Fruit fly (Drosophila melanogaster) whole organism, prepupa: ENCODE data around the gene CG18599.
A peak's percentile ranks its signal among the peaks of the same experiment; 100 is the strongest.

Experiments
- CG10631 ChIP-seq: fragments of 200-800 bp; sonication (Bioruptor generic); optimal IDR thresholded peaks from 2 replicates; lab custom pipeline; 2016; ENCODE audit warnings: missing biosample characterization, missing genetic modification characterization
- CG10669 ChIP-seq: fragments of 200-800 bp; sonication (Bioruptor generic); optimal IDR thresholded peaks from 3 replicates; lab custom pipeline; 2018; ENCODE audit warnings: missing biosample characterization, mild to moderate bottlenecking, missing genetic modification characterization, moderate library complexity
- CG11294 ChIP-seq: fragments of 200-800 bp; sonication (Bioruptor generic); IDR thresholded peaks from 2 replicates; pipeline ENCODE4 v1.3.6; 2022; ENCODE audit warnings: missing biosample characterization, missing genetic modification characterization
- CG11762 ChIP-seq: fragments of 200-800 bp; sonication (Bioruptor generic); optimal IDR thresholded peaks from 3 replicates; lab custom pipeline; 2016; ENCODE audit warnings: missing biosample characterization, missing genetic modification characterization; ENCODE audit not compliant: insufficient read depth
- CG11902 ChIP-seq: fragments of 200-800 bp; sonication (Bioruptor generic); optimal IDR thresholded peaks from 3 replicates; lab custom pipeline; 2016; ENCODE audit warnings: missing biosample characterization, missing genetic modification characterization
- CG15336 ChIP-seq: fragments of 200-800 bp; sonication (Bioruptor generic); IDR thresholded peaks from 2 replicates; pipeline ENCODE4 v1.3.6; 2022; ENCODE audit warnings: missing biosample characterization, missing genetic modification characterization
- CG16779 ChIP-seq: fragments of 200-800 bp; sonication (Bioruptor generic); optimal IDR thresholded peaks from 3 replicates; lab custom pipeline; 2017; ENCODE audit warnings: missing biosample characterization, mild to moderate bottlenecking, missing genetic modification characterization
- CG3032 ChIP-seq: fragments of 200-800 bp; optimal IDR thresholded peaks from 2 replicates; lab custom pipeline; 2019; ENCODE audit warnings: missing biosample characterization, mild to moderate bottlenecking, missing genetic modification characterization, moderate library complexity
- CG31627 ChIP-seq: fragments of 200-800 bp; sonication (Bioruptor generic); optimal IDR thresholded peaks from 3 replicates; lab custom pipeline; 2016; ENCODE audit warnings: missing biosample characterization, missing genetic modification characterization
- CG32006 ChIP-seq: fragments of 200-800 bp; sonication (Bioruptor generic); optimal IDR thresholded peaks from 3 replicates; lab custom pipeline; 2017; ENCODE audit warnings: missing biosample characterization, mild to moderate bottlenecking, missing genetic modification characterization
- CG34406 ChIP-seq: fragments of 200-800 bp; sonication (Bioruptor generic); optimal IDR thresholded peaks from 3 replicates; lab custom pipeline; 2016; ENCODE audit warnings: missing biosample characterization, missing genetic modification characterization
- CG3919 ChIP-seq: fragments of 200-800 bp; sonication (Bioruptor generic); optimal IDR thresholded peaks from 3 replicates; lab custom pipeline; 2016; ENCODE audit warnings: missing biosample characterization, missing genetic modification characterization
- CG6163 ChIP-seq: fragments of 200-800 bp; sonication (Bioruptor generic); IDR thresholded peaks from 3 replicates; pipeline ENCODE4 v1.3.6; 2022; ENCODE audit warnings: missing biosample characterization, missing genetic modification characterization
- CG6808 ChIP-seq: fragments of 200-800 bp; sonication (Bioruptor generic); optimal IDR thresholded peaks from 3 replicates; lab custom pipeline; 2017; ENCODE audit warnings: missing biosample characterization, missing genetic modification characterization, mild to moderate bottlenecking, moderate library complexity, missing genetic modification reagents
- CG6854 ChIP-seq: fragments of 200-800 bp; sonication (Bioruptor generic); optimal IDR thresholded peaks from 2 replicates; lab custom pipeline; 2017; ENCODE audit warnings: missing biosample characterization, mild to moderate bottlenecking, missing genetic modification characterization
- CG7368 ChIP-seq: fragments of 200-800 bp; sonication (Bioruptor generic); optimal IDR thresholded peaks from 3 replicates; lab custom pipeline; 2016; ENCODE audit warnings: missing biosample characterization, missing genetic modification characterization
- CG8119 ChIP-seq: fragments of 200-800 bp; sonication (Bioruptor generic); IDR thresholded peaks from 3 replicates; pipeline ENCODE4 v1.3.6; 2022; ENCODE audit warnings: missing biosample characterization, missing genetic modification characterization
- CG8632 ChIP-seq: fragments of 200-800 bp; sonication (Bioruptor generic); optimal IDR thresholded peaks from 3 replicates; lab custom pipeline; 2016; ENCODE audit warnings: missing biosample characterization, missing genetic modification characterization
- CG9139 ChIP-seq: fragments of 200-800 bp; sonication (Bioruptor generic); optimal IDR thresholded peaks from 3 replicates; lab custom pipeline; 2017; ENCODE audit warnings: missing biosample characterization, mild to moderate bottlenecking, missing genetic modification characterization
- Eip75B ChIP-seq: fragments of 200-800 bp; sonication (Bioruptor generic); optimal IDR thresholded peaks from 3 replicates; lab custom pipeline; 2016; ENCODE audit warnings: missing biosample characterization, missing genetic modification characterization
- Eip78C ChIP-seq: fragments of 200-800 bp; sonication (Bioruptor generic); peaks from one replicate; lab custom pipeline; 2016; ENCODE audit warnings: missing biosample characterization, missing genetic modification characterization
- Eip93F ChIP-seq: fragments of 200-800 bp; sonication (Bioruptor generic); optimal IDR thresholded peaks from 2 replicates; lab custom pipeline; 2016; ENCODE audit warnings: missing biosample characterization, mild to moderate bottlenecking, missing genetic modification characterization
- Ets21C ChIP-seq: fragments of 200-800 bp; sonication (Bioruptor generic); optimal IDR thresholded peaks from 3 replicates; lab custom pipeline; 2016; ENCODE audit warnings: missing biosample characterization, missing genetic modification characterization
- Ets96B ChIP-seq: fragments of 200-800 bp; optimal IDR thresholded peaks from 2 replicates; lab custom pipeline; 2019; ENCODE audit warnings: missing biosample characterization, mild to moderate bottlenecking, missing genetic modification characterization, moderate library complexity
- Hr38 ChIP-seq: sonication (Bioruptor generic); optimal IDR thresholded peaks from 2 replicates; lab custom pipeline; 2016; ENCODE audit warnings: missing biosample characterization, missing genetic modification characterization
- Hr39 ChIP-seq: fragments of 200-800 bp; sonication (Bioruptor generic); optimal IDR thresholded peaks from 2 replicates; lab custom pipeline; 2016; ENCODE audit warnings: missing biosample characterization, missing genetic modification characterization
- Hr4 ChIP-seq: fragments of 200-800 bp; sonication (Bioruptor generic); optimal IDR thresholded peaks from 3 replicates; lab custom pipeline; 2016; ENCODE audit warnings: missing biosample characterization, missing genetic modification characterization
- Lpt ChIP-seq: fragments of 200-800 bp; sonication (Bioruptor generic); optimal IDR thresholded peaks from 3 replicates; lab custom pipeline; 2016; ENCODE audit warnings: missing biosample characterization, missing genetic modification characterization
- Met ChIP-seq: fragments of 200-800 bp; sonication (Bioruptor generic); optimal IDR thresholded peaks from 3 replicates; lab custom pipeline; 2016; ENCODE audit warnings: missing biosample characterization, missing genetic modification characterization
- OdsH ChIP-seq: fragments of 200-800 bp; sonication (Bioruptor generic); optimal IDR thresholded peaks from 3 replicates; lab custom pipeline; 2016; ENCODE audit warnings: missing biosample characterization, missing genetic modification characterization
- Smox ChIP-seq: fragments of 200-800 bp; sonication (Bioruptor generic); optimal IDR thresholded peaks from 3 replicates; lab custom pipeline; 2016; ENCODE audit warnings: missing biosample characterization, missing genetic modification characterization
- Sox102F ChIP-seq: fragments of 200-800 bp; sonication (Bioruptor generic); optimal IDR thresholded peaks from 2 replicates; lab custom pipeline; 2016; ENCODE audit warnings: missing biosample characterization, mild to moderate bottlenecking, missing genetic modification characterization
- Sox14 ChIP-seq: fragments of 200-800 bp; sonication (Bioruptor generic); optimal IDR thresholded peaks from 3 replicates; lab custom pipeline; 2016; ENCODE audit warnings: missing biosample characterization, missing genetic modification characterization
- Sox15 ChIP-seq: fragments of 200-800 bp; sonication (Bioruptor generic); optimal IDR thresholded peaks from 3 replicates; lab custom pipeline; 2016; ENCODE audit warnings: missing biosample characterization, missing genetic modification characterization
- achi ChIP-seq: fragments of 200-800 bp; sonication (Bioruptor generic); optimal IDR thresholded peaks from 3 replicates; lab custom pipeline; 2016; ENCODE audit warnings: missing biosample characterization, missing genetic modification characterization
- acj6 ChIP-seq: fragments of 200-800 bp; sonication (Bioruptor generic); optimal IDR thresholded peaks from 3 replicates; lab custom pipeline; 2016; ENCODE audit warnings: missing biosample characterization, missing genetic modification characterization
- cyc ChIP-seq: fragments of 200-800 bp; sonication (Bioruptor generic); optimal IDR thresholded peaks from 3 replicates; lab custom pipeline; 2016; ENCODE audit warnings: missing biosample characterization, missing genetic modification characterization
- dac ChIP-seq: fragments of 200-800 bp; sonication (Bioruptor generic); optimal IDR thresholded peaks from 2 replicates; lab custom pipeline; 2017; ENCODE audit warnings: missing biosample characterization, mild to moderate bottlenecking, missing genetic modification characterization
- dsx ChIP-seq: fragments of 200-800 bp; optimal IDR thresholded peaks from 3 replicates; lab custom pipeline; 2019; ENCODE audit warnings: missing biosample characterization, mild to moderate bottlenecking, missing genetic modification characterization, moderate library complexity; ENCODE audit not compliant: poor library complexity, severe bottlenecking
- eg ChIP-seq: fragments of 200-800 bp; sonication (Bioruptor generic); IDR thresholded peaks from 3 replicates; pipeline ENCODE4 v1.3.6; 2022; ENCODE audit warnings: missing biosample characterization, missing genetic modification characterization
- esn ChIP-seq: fragments of 200-800 bp; sonication (Bioruptor generic); optimal IDR thresholded peaks from 2 replicates; lab custom pipeline; 2016; ENCODE audit warnings: missing biosample characterization, mild to moderate bottlenecking, missing genetic modification characterization, moderate library complexity
- fd59A ChIP-seq: fragments of 200-800 bp; sonication (Bioruptor generic); optimal IDR thresholded peaks from 2 replicates; lab custom pipeline; 2017; ENCODE audit warnings: missing biosample characterization, mild to moderate bottlenecking, missing genetic modification characterization, missing genetic modification reagents
- net ChIP-seq: fragments of 200-800 bp; sonication (Bioruptor generic); optimal IDR thresholded peaks from 3 replicates; lab custom pipeline; 2016; ENCODE audit warnings: missing biosample characterization, missing genetic modification characterization
- salr ChIP-seq, 2 experiments: fragments of 200-800 bp; sonication (Bioruptor generic); optimal IDR thresholded peaks; 3 replicates each; lab custom pipeline; 2016 to 2018; ENCODE audit warnings: missing biosample characterization in 2 of 2, missing genetic modification characterization in 2 of 2, mild to moderate bottlenecking in 1 of 2
- spab ChIP-seq: fragments of 200-800 bp; sonication (Bioruptor generic); optimal IDR thresholded peaks from 2 replicates; lab custom pipeline; 2017; ENCODE audit warnings: missing biosample characterization, mild to moderate bottlenecking, missing genetic modification characterization, missing genetic modification reagents
- ss ChIP-seq, 2 experiments: fragments of 200-800 bp; sonication (Bioruptor generic); optimal IDR thresholded peaks; 2 replicates in 1 of 2; 3 replicates in 1 of 2; lab custom pipeline; 2017 to 2018; ENCODE audit warnings: mild to moderate bottlenecking in 2 of 2, missing biosample characterization in 2 of 2, missing genetic modification characterization in 2 of 2, moderate library complexity in 1 of 2
- svp ChIP-seq: fragments of 200-800 bp; sonication (Bioruptor generic); peaks from one replicate; lab custom pipeline; 2016; ENCODE audit warnings: missing biosample characterization, missing genetic modification characterization
- topi ChIP-seq: fragments of 200-800 bp; sonication (Bioruptor generic); optimal IDR thresholded peaks from 3 replicates; lab custom pipeline; 2016; ENCODE audit warnings: missing biosample characterization, missing genetic modification characterization
- vri ChIP-seq: fragments of 200-800 bp; sonication (Bioruptor generic); optimal IDR thresholded peaks from 3 replicates; lab custom pipeline; 2016; ENCODE audit warnings: missing biosample characterization, mild to moderate bottlenecking, missing genetic modification characterization

CG18599 gene

DNA sequence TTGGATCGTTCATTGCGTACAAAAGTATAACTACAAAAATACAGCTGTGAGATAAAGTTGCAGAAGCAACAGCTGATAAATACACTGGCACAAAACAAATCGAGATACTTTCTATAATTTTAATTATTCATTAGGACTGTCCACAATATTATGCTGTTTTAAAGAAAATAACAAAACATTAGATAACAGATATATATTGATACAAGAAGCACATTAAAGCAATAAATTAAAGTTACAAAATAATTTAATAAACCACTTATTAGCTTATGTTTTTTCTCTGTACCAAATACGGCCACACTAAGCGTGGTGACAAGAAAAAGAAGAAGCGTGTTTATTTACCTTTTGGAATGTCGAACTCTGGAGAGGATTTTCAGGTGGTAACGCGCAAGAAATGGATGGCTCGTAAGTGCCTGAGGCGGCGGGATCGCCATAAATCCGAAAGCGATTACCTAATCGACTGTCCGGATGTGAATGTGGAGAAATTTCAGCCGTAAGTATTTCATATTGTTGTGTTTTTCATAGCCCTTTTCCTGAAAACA, 47.3 kb upstream of the CG18599 start, which contains the start of the genes CG7988 and CG7183 (continued):
- TF ChIP-seq CG6163 (peak; percentile 98), cyc (GFP tag; lab: Kevin White, UChicago) (peak; percentile 97), CG31627 (peak; percentile 99), CG32006 (peak; percentile 98), Lpt (GFP tag; lab: Kevin White, UChicago) (peak; percentile 92), Sox14 (GFP tag; lab: Kevin White, UChicago) (peak; percentile 98), CG10631 (GFP tag; lab: Kevin White, UChicago) (peak; percentile 99), Met (GFP tag; lab: Kevin White, UChicago) (peak; percentile 98), Hr38 (peak; percentile 60), Eip93F (peak; percentile 82), Hr39 (peak; percentile 98), Hr4 (peak; percentile 98)

DNA sequence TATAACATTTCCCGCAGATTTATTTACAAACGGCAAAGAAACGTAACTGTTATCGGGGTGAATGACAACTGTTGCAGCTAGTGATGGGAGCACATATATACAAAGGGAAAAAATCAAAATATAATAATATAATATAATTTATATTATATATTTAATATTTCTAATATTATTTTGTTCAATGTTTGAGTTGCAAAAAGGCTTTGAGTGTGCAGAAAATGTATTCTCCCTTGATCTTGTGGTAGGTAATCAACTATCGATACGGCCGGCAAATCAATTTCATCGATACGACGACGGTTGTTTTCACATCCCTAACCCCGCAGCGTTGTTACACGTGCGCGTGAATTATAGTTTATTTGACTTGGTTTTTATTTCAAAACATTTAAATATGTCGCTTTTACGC, 44.2 kb upstream of the CG18599 start, which contains the start of the genes mTerf5 and Non3:
Gene mTerf5 (minus strand): TSS at position 249 of the 400 bp plus-strand sequence.
Gene Non3 (plus strand): TSS at position 289 of the 400 bp plus-strand sequence.
- no peak for TF ChIP-seq Hr38
- no peak for TF ChIP-seq dac (GFP tag; lab: Kevin White, UChicago)
- peak; percentile 15 for TF ChIP-seq CG11902 (GFP tag; lab: Kevin White, UChicago)
- peak; percentile 32 for TF ChIP-seq vri (GFP tag; lab: Kevin White, UChicago)
- TF ChIP-seq Eip75B, result no peak
- peak; percentile 13 for TF ChIP-seq Sox15 (GFP tag; lab: Kevin White, UChicago)
- peak in 1 of 2 experiments; percentile 14 for TF ChIP-seq ss (GFP tag; optimal IDR thresholded peaks at IDR 0.05; lab: Kevin White, UChicago)
- TF ChIP-seq CG6163, result no peak
- TF ChIP-seq Sox102F (GFP tag; lab: Kevin White, UChicago), result no peak
- peak; percentile 44 for TF ChIP-seq acj6
- TF ChIP-seq Eip93F, result no peak
- no peak for TF ChIP-seq CG6808 (GFP tag; lab: Kevin White, UChicago)
- TF ChIP-seq esn (GFP tag; lab: Kevin White, UChicago), result peak; percentile 65
- peak; percentile 21 for TF ChIP-seq net (GFP tag; lab: Kevin White, UChicago)
- TF ChIP-seq achi (GFP tag; lab: Kevin White, UChicago), result peak; percentile 66
- peak; percentile 73 for TF ChIP-seq svp (GFP tag; lab: Kevin White, UChicago)
- no peak for TF ChIP-seq CG16779 (tag; lab: Kevin White, UChicago)
- TF ChIP-seq CG9139 (GFP tag; lab: Kevin White, UChicago), result no peak
- no peak for TF ChIP-seq CG11294 (GFP tag; lab: Robert Waterston, UW)
- TF ChIP-seq CG15336 (GFP tag; lab: Robert Waterston, UW), result no peak
- no peak for TF ChIP-seq spab
- peak; percentile 65 for TF ChIP-seq CG10631 (GFP tag; lab: Kevin White, UChicago)
- TF ChIP-seq eg (GFP tag; lab: Robert Waterston, UW), result no peak
- TF ChIP-seq cyc (GFP tag; lab: Kevin White, UChicago), result peak; percentile 30
- TF ChIP-seq CG3919 (GFP tag; lab: Kevin White, UChicago), result peak; percentile 53
- TF ChIP-seq Ets21C (GFP tag; lab: Kevin White, UChicago), result peak; percentile 2
- no peak for TF ChIP-seq CG32006
- peak; percentile 33 for TF ChIP-seq Sox14 (GFP tag; lab: Kevin White, UChicago)
- no peak for TF ChIP-seq fd59A (GFP tag; lab: Kevin White, UChicago)
- peak; percentile 58 for TF ChIP-seq Ets96B (tag; lab: Kevin White, UChicago)
- TF ChIP-seq Eip78C, result peak; percentile 73
- TF ChIP-seq CG11762 (GFP tag; lab: Kevin White, UChicago), result peak; percentile 46
- TF ChIP-seq topi (GFP tag; lab: Kevin White, UChicago), result peak; percentile 31
- TF ChIP-seq salr (GFP tag; optimal IDR thresholded peaks at IDR 0.05; lab: Kevin White, UChicago), result no peak
- TF ChIP-seq CG7368, result no peak
- TF ChIP-seq CG6854, result peak; percentile 6
- no peak for TF ChIP-seq CG10669
- TF ChIP-seq Smox (GFP tag; lab: Kevin White, UChicago), result no peak
- TF ChIP-seq CG34406 (GFP tag; lab: Kevin White, UChicago), result peak; percentile 68
- TF ChIP-seq dsx, result peak; percentile 55
- TF ChIP-seq Lpt (GFP tag; lab: Kevin White, UChicago), result no peak
- TF ChIP-seq CG8119 (GFP tag; lab: Robert Waterston, UW), result 0 out of 3 replicates have a peak, but pooled peaks have one; percentile 19
- peak; percentile 65 for TF ChIP-seq CG8632 (GFP tag; lab: Kevin White, UChicago)
- TF ChIP-seq Hr4, result no peak
- peak; percentile 65 for TF ChIP-seq CG3032
- TF ChIP-seq OdsH (GFP tag; lab: Kevin White, UChicago), result peak; percentile 63
